Worm (Caenorhabditis elegans) whole organism, L3 larva: ENCODE results near the gene str-7.

Experiments
- ama-1 ChIP-seq: fragments of 150-350 bp; optimal IDR thresholded peaks from 2 replicates; lab custom pipeline; 2018
- ceh-82 ChIP-seq: fragments of 150-350 bp; optimal IDR thresholded peaks from 2 replicates; lab custom pipeline; 2014; ENCODE audit warnings: missing biosample characterization, missing genetic modification characterization
- nhr-12 ChIP-seq: fragments of 150-350 bp; optimal IDR thresholded peaks from 2 replicates; lab custom pipeline; 2014; ENCODE audit warnings: missing biosample characterization, missing genetic modification characterization
- nhr-237 ChIP-seq: fragments of 150-350 bp; optimal IDR thresholded peaks from 2 replicates; lab custom pipeline; 2014; ENCODE audit warnings: missing biosample characterization, missing genetic modification characterization
- nhr-25 ChIP-seq: sonication (generic microtip); optimal IDR thresholded peaks from 2 replicates; lab custom pipeline; 2017; ENCODE audit warnings: missing biosample characterization, missing genetic modification characterization
- nhr-76 ChIP-seq: fragments of 150-350 bp; sonication (generic microtip); optimal IDR thresholded peaks from 5 replicates; lab custom pipeline; 2014; ENCODE audit warnings: missing biosample characterization, missing genetic modification characterization
- nhr-77 ChIP-seq: fragments of 150-350 bp; optimal IDR thresholded peaks from 2 replicates; lab custom pipeline; 2014; ENCODE audit warnings: missing biosample characterization, missing genetic modification characterization
- sea-2 ChIP-seq: fragments of 150-350 bp; sonication (generic microtip); optimal IDR thresholded peaks from 4 replicates; lab custom pipeline; 2014; ENCODE audit warnings: missing biosample characterization, missing genetic modification reagents, missing genetic modification characterization
- snpc-4 ChIP-seq: fragments of 150-350 bp; optimal IDR thresholded peaks from 2 replicates; lab custom pipeline; 2014; ENCODE audit warnings: missing biosample characterization, missing genetic modification characterization
- tbx-2 ChIP-seq: sonication (generic microtip); optimal IDR thresholded peaks from 2 replicates; lab custom pipeline; 2016; ENCODE audit warnings: mild to moderate bottlenecking, missing genetic modification characterization, missing compliant biosample characterization

DNA sequence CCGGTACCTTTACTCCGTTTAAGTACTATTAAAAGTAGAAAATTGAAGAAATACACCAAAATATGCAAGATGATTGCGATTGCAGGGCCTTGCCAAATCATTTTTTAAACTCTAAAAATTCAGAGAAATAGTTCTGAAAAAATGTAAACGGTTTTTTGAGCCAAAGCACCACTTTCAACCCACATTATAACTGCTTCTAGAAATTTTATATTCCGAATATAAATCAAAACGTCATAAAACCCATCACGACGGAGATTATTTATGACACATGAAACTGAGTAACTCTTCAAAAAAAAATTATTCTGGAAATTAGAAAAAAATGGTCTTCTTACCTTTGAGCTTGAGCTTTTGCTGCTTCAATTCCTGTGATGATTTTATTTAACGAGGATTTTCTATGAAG lies 14.9 kb upstream of the str-7 start, which contains the start of gene srxa-16:
- no peak for TF ChIP-seq nhr-12 (tag; lab: Kevin White, UChicago)
- no peak for TF ChIP-seq tbx-2 (tag; lab: Kevin White, UChicago)
- no peak for TF ChIP-seq ceh-82 (tag; lab: Kevin White, UChicago)
- no peak for TF ChIP-seq ama-1 (lab: Kevin White, UChicago)
- TF ChIP-seq snpc-4: no peak
- TF ChIP-seq sea-2 (GFP tag; lab: Kevin White, UChicago): no peak
- no peak for TF ChIP-seq nhr-25
- TF ChIP-seq nhr-237 (tag; lab: Kevin White, UChicago): no peak
- TF ChIP-seq nhr-76 (tag; lab: Kevin White, UChicago): no peak
- no peak for TF ChIP-seq nhr-77 (tag; lab: Kevin White, UChicago)
